Worm (Caenorhabditis elegans) whole organism, mixed stage, embryonic: ENCODE data around the gene F35H8.2.

Experiments
- M03D4.4 ChIP-seq: sonication (generic microtip); optimal IDR thresholded peaks from 2 replicates; lab custom pipeline; 2017; ENCODE audit warnings: mild to moderate bottlenecking, missing genetic modification characterization, missing compliant biosample characterization
- bed-3 ChIP-seq: fragments of 200-800 bp; sonication (Bioruptor generic); optimal IDR thresholded peaks from 3 replicates; lab custom pipeline; 2018; ENCODE audit warnings: mild to moderate bottlenecking, missing genetic modification characterization, moderate library complexity, missing compliant biosample characterization
- blmp-1 ChIP-seq: fragments of 150-350 bp; optimal IDR thresholded peaks from 2 replicates; lab custom pipeline; 2014; ENCODE audit warnings: missing biosample characterization, missing genetic modification characterization
- ceh-43 ChIP-seq: fragments of 200-800 bp; sonication (Bioruptor generic); optimal IDR thresholded peaks from 2 replicates; lab custom pipeline; 2018; ENCODE audit warnings: mild to moderate bottlenecking, missing genetic modification characterization, moderate library complexity, missing compliant biosample characterization
- ceh-83 ChIP-seq: fragments of 200-800 bp; sonication (Bioruptor generic); optimal IDR thresholded peaks from 2 replicates; lab custom pipeline; 2018; ENCODE audit warnings: mild to moderate bottlenecking, missing genetic modification characterization, missing compliant biosample characterization
- ces-1 ChIP-seq: fragments of 150-350 bp; optimal IDR thresholded peaks from 2 replicates; lab custom pipeline; 2014; ENCODE audit warnings: missing biosample characterization, missing genetic modification reagents, missing genetic modification characterization
- cnd-1 ChIP-seq: fragments of 200-800 bp; sonication (Bioruptor generic); optimal IDR thresholded peaks from 2 replicates; lab custom pipeline; 2018; ENCODE audit warnings: mild to moderate bottlenecking, missing genetic modification characterization, missing compliant biosample characterization
- drap-1 ChIP-seq: fragments of 200-800 bp; sonication (Bioruptor generic); optimal IDR thresholded peaks from 3 replicates; lab custom pipeline; 2018; ENCODE audit warnings: mild to moderate bottlenecking, missing genetic modification characterization, missing compliant biosample characterization
- elt-1 ChIP-seq: sonication (generic microtip); optimal IDR thresholded peaks from 2 replicates; lab custom pipeline; 2017; ENCODE audit warnings: missing genetic modification characterization, mild to moderate bottlenecking, missing compliant biosample characterization, antibody characterized with exemption, moderate library complexity, borderline replicate concordance; ENCODE audit not compliant: insufficient read depth
- elt-3 ChIP-seq: fragments of 150-350 bp; optimal IDR thresholded peaks from 2 replicates; lab custom pipeline; 2014; ENCODE audit warnings: missing biosample characterization, missing genetic modification characterization
- flh-1 ChIP-seq: fragments of 200-800 bp; sonication (Bioruptor generic); optimal IDR thresholded peaks from 2 replicates; lab custom pipeline; 2018; ENCODE audit warnings: mild to moderate bottlenecking, missing genetic modification characterization, moderate library complexity, missing compliant biosample characterization
- ham-2 ChIP-seq: fragments of 200-800 bp; sonication (Bioruptor generic); optimal IDR thresholded peaks from 2 replicates; lab custom pipeline; 2018; ENCODE audit warnings: mild to moderate bottlenecking, missing genetic modification characterization, missing compliant biosample characterization
- lin-13 ChIP-seq: fragments of 150-350 bp; optimal IDR thresholded peaks from 2 replicates; lab custom pipeline; 2014; ENCODE audit warnings: missing biosample characterization, missing genetic modification characterization
- lin-32 ChIP-seq: fragments of 200-800 bp; sonication (Bioruptor generic); optimal IDR thresholded peaks from 2 replicates; lab custom pipeline; 2018; ENCODE audit warnings: mild to moderate bottlenecking, missing genetic modification characterization, missing compliant biosample characterization
- lsy-2 ChIP-seq: fragments of 150-350 bp; optimal IDR thresholded peaks from 2 replicates; lab custom pipeline; 2014; ENCODE audit warnings: missing biosample characterization, missing genetic modification characterization
- mep-1 ChIP-seq: fragments of 150-350 bp; optimal IDR thresholded peaks from 2 replicates; lab custom pipeline; 2017; ENCODE audit warnings: missing biosample characterization, missing genetic modification reagents, missing genetic modification characterization, inconsistent platforms
- mls-2 ChIP-seq: sonication (generic microtip); optimal IDR thresholded peaks from 2 replicates; lab custom pipeline; 2016; ENCODE audit warnings: mild to moderate bottlenecking, missing genetic modification characterization, moderate library complexity, missing compliant biosample characterization
- nhr-12 ChIP-seq: fragments of 150-350 bp; optimal IDR thresholded peaks from 2 replicates; lab custom pipeline; 2014; ENCODE audit warnings: missing biosample characterization, missing genetic modification characterization
- nhr-2 ChIP-seq: fragments of 150-350 bp; optimal IDR thresholded peaks from 2 replicates; lab custom pipeline; 2014; ENCODE audit warnings: missing biosample characterization, missing genetic modification characterization
- nhr-237 ChIP-seq: fragments of 150-350 bp; optimal IDR thresholded peaks from 2 replicates; lab custom pipeline; 2014; ENCODE audit warnings: missing biosample characterization, missing genetic modification characterization
- nhr-28 ChIP-seq: fragments of 150-350 bp; optimal IDR thresholded peaks from 2 replicates; lab custom pipeline; 2014; ENCODE audit warnings: missing biosample characterization, missing genetic modification characterization
- nhr-76 ChIP-seq: sonication (generic microtip); optimal IDR thresholded peaks from 2 replicates; lab custom pipeline; 2017; ENCODE audit warnings: missing biosample characterization, missing genetic modification characterization
- snpc-4 ChIP-seq: fragments of 150-350 bp; optimal IDR thresholded peaks from 2 replicates; lab custom pipeline; 2014; ENCODE audit warnings: missing biosample characterization, missing genetic modification characterization
- sptf-1 ChIP-seq: sonication (generic microtip); optimal IDR thresholded peaks from 2 replicates; lab custom pipeline; 2017; ENCODE audit warnings: mild to moderate bottlenecking, missing genetic modification characterization, moderate library complexity, missing compliant biosample characterization
- tbx-8 ChIP-seq: fragments of 200-800 bp; sonication (Bioruptor generic); optimal IDR thresholded peaks from 2 replicates; lab custom pipeline; 2018; ENCODE audit warnings: mild to moderate bottlenecking, missing genetic modification characterization, moderate library complexity, missing compliant biosample characterization
- unc-120 ChIP-seq: sonication (generic microtip); optimal IDR thresholded peaks from 2 replicates; lab custom pipeline; 2017; ENCODE audit warnings: missing genetic modification characterization, missing compliant biosample characterization; ENCODE audit not compliant: poor library complexity, severe bottlenecking
- unc-39 ChIP-seq: fragments of 150-350 bp; optimal IDR thresholded peaks from 2 replicates; lab custom pipeline; 2014; ENCODE audit warnings: missing biosample characterization, missing genetic modification characterization
- unc-62 ChIP-seq: fragments of 150-350 bp; optimal IDR thresholded peaks from 2 replicates; lab custom pipeline; 2014; ENCODE audit warnings: missing biosample characterization, missing genetic modification reagents, missing genetic modification characterization
- zip-8 ChIP-seq: fragments of 150-350 bp; optimal IDR thresholded peaks from 2 replicates; lab custom pipeline; 2014; ENCODE audit warnings: missing biosample characterization, missing genetic modification characterization
- ztf-11 ChIP-seq: fragments of 150-350 bp; optimal IDR thresholded peaks from 2 replicates; lab custom pipeline; 2014; ENCODE audit warnings: missing biosample characterization, missing genetic modification characterization

Gene F35H8.2

ce11 chrII:9521570-9521969 is 33.7 kb upstream of the F35H8.2 start, which contains the start of gene sra-1:
sra-1 (minus strand) TSS chrII:9521670.
- TF ChIP-seq ham-2 (no peak), lsy-2 (tag; lab: Kevin White, UChicago) (no peak), lin-32 (GFP tag; lab: Kevin White, UChicago) (no peak)

ce11 chrII:9522986-9523385 is 32.3 kb upstream of the F35H8.2 start, which contains the start of gene AH6.17:
AH6.17 (plus strand) TSS chrII:9523170.
- TF ChIP-seq lin-13 (tag; lab: Kevin White, UChicago): no peak
- no peak for TF ChIP-seq zip-8
- no peak for TF ChIP-seq elt-1 (tag; lab: Kevin White, UChicago)
- TF ChIP-seq ztf-11 (tag; lab: Kevin White, UChicago): no peak
- no peak for TF ChIP-seq unc-62
- TF ChIP-seq drap-1 (GFP tag; lab: Kevin White, UChicago): no peak
- no peak for TF ChIP-seq nhr-12 (tag; lab: Kevin White, UChicago)
- TF ChIP-seq nhr-2 (tag; lab: Kevin White, UChicago): no peak
- no peak for TF ChIP-seq nhr-76 (tag; lab: Kevin White, UChicago)
- TF ChIP-seq bed-3: no peak
- no peak for TF ChIP-seq flh-1 (GFP tag; lab: Kevin White, UChicago)
- no peak for TF ChIP-seq snpc-4 (tag; lab: Kevin White, UChicago)
- TF ChIP-seq tbx-8 (GFP tag; lab: Kevin White, UChicago): no peak
- no peak for TF ChIP-seq elt-3 (tag; lab: Kevin White, UChicago)
- no peak for TF ChIP-seq ham-2
- TF ChIP-seq lsy-2 (tag; lab: Kevin White, UChicago): no peak
- no peak for TF ChIP-seq ces-1 (GFP tag; lab: Kevin White, UChicago)
- TF ChIP-seq M03D4.4 (tag; lab: Kevin White, UChicago): no peak
- no peak for TF ChIP-seq mls-2 (tag; lab: Kevin White, UChicago)
- TF ChIP-seq, all 35 proteins: peak for 0

- TF ChIP-seq flh-1 (GFP tag; lab: Kevin White, UChicago): no peak
- TF ChIP-seq tbx-8 (GFP tag; lab: Kevin White, UChicago): no peak
- no peak for TF ChIP-seq ztf-11 (tag; lab: Kevin White, UChicago)
- no peak for TF ChIP-seq unc-39 (tag; lab: Kevin White, UChicago)
- no peak for TF ChIP-seq bed-3
- TF ChIP-seq nhr-237 (tag; lab: Kevin White, UChicago): no peak
- TF ChIP-seq mep-1 (tag; lab: Kevin White, UChicago): no peak
- TF ChIP-seq cnd-1 (tag; lab: Kevin White, UChicago): no peak
These were observed 31.6 kb upstream of the F35H8.2 start, which contains the start of gene mex-6 for ce11 chrII:9523539-9524224. mex-6 (plus strand) TSS chrII:9524174.

ce11 chrII:9528480-9528879 is 26.8 kb upstream of the F35H8.2 start, which contains the start of gene sra-2:
sra-2 (plus strand) TSS chrII:9528780.
- no peak for TF ChIP-seq lin-32 (GFP tag; lab: Kevin White, UChicago)
- no peak for TF ChIP-seq lin-13 (tag; lab: Kevin White, UChicago)
- no peak for TF ChIP-seq flh-1 (GFP tag; lab: Kevin White, UChicago)
- no peak for TF ChIP-seq tbx-8 (GFP tag; lab: Kevin White, UChicago)
- TF ChIP-seq ceh-83 (GFP tag; lab: Kevin White, UChicago): no peak
- TF ChIP-seq ceh-43 (GFP tag; lab: Kevin White, UChicago): no peak
- TF ChIP-seq unc-62: no peak
- TF ChIP-seq nhr-76 (tag; lab: Kevin White, UChicago): no peak
- no peak for TF ChIP-seq elt-1 (tag; lab: Kevin White, UChicago)
- TF ChIP-seq M03D4.4 (tag; lab: Kevin White, UChicago): no peak
- no peak for TF ChIP-seq unc-120 (tag; lab: Kevin White, UChicago)
- no peak for TF ChIP-seq drap-1 (GFP tag; lab: Kevin White, UChicago)
- no peak for TF ChIP-seq ces-1 (GFP tag; lab: Kevin White, UChicago)
- no peak for TF ChIP-seq sptf-1 (tag; lab: Kevin White, UChicago)
- TF ChIP-seq blmp-1 (tag; lab: Kevin White, UChicago): no peak
- TF ChIP-seq mep-1 (tag; lab: Kevin White, UChicago): no peak
- TF ChIP-seq nhr-28 (tag; lab: Kevin White, UChicago): no peak
